Fruit fly (Drosophila melanogaster) whole organism, wandering third instar larva: ENCODE data around the gene CG4020.

Experiments used
- Abd-B ChIP-seq: fragments of >200 bp; optimal IDR thresholded peaks from 2 replicates; lab custom pipeline; 2017; ENCODE audit warnings: missing biosample characterization, missing genetic modification characterization
- CG32264 ChIP-seq: fragments of 200-800 bp; sonication (Bioruptor generic); optimal IDR thresholded peaks from 2 replicates; lab custom pipeline; 2016; ENCODE audit warnings: missing biosample characterization, missing genetic modification characterization
- CG9705 ChIP-seq: fragments of 200-800 bp; sonication (Bioruptor generic); optimal IDR thresholded peaks from 2 replicates; lab custom pipeline; 2018; ENCODE audit warnings: missing biosample characterization, mild to moderate bottlenecking, missing genetic modification characterization
- CrebA ChIP-seq: fragments of 200-800 bp; sonication (Bioruptor generic); optimal IDR thresholded peaks from 2 replicates; lab custom pipeline; 2016; ENCODE audit warnings: missing biosample characterization, mild to moderate bottlenecking, missing genetic modification characterization, borderline replicate concordance
- Dfd ChIP-seq: fragments of >200 bp; optimal IDR thresholded peaks from 2 replicates; lab custom pipeline; 2017; ENCODE audit warnings: missing biosample characterization, missing genetic modification characterization
- Dif ChIP-seq: fragments of 200-275, 200-300 bp; sonication (Bioruptor generic); optimal IDR thresholded peaks from 2 replicates; lab custom pipeline; 2018; ENCODE audit warnings: missing biosample characterization, missing genetic modification characterization; ENCODE audit not compliant: partially characterized antibody
- GATAd ChIP-seq: sonication (Bioruptor generic); optimal IDR thresholded peaks from 2 replicates; lab custom pipeline; 2016; ENCODE audit warnings: missing biosample characterization, missing genetic modification characterization
- HLH106 ChIP-seq: fragments of 200-800 bp; optimal IDR thresholded peaks from 3 replicates; lab custom pipeline; 2019; ENCODE audit warnings: missing biosample characterization, mild to moderate bottlenecking, missing genetic modification characterization, moderate library complexity
- Hnf4 ChIP-seq: fragments of 200-800 bp; sonication (Bioruptor generic); optimal IDR thresholded peaks from 2 replicates; lab custom pipeline; 2016; ENCODE audit warnings: missing biosample characterization, mild to moderate bottlenecking, missing genetic modification characterization
- Hr78 ChIP-seq: fragments of >200 bp; optimal IDR thresholded peaks from 2 replicates; lab custom pipeline; 2017; ENCODE audit warnings: missing biosample characterization, missing genetic modification characterization
- Hr83 ChIP-seq: fragments of 200-300 bp; sonication (Bioruptor generic); optimal IDR thresholded peaks from 2 replicates; lab custom pipeline; 2016; ENCODE audit warnings: missing biosample characterization, mild to moderate bottlenecking, missing genetic modification characterization, moderate library complexity; ENCODE audit not compliant: poor library complexity, severe bottlenecking
- Jra ChIP-seq: sonication (Bioruptor generic); optimal IDR thresholded peaks from 2 replicates; lab custom pipeline; 2016; ENCODE audit warnings: missing biosample characterization, missing genetic modification characterization
- Mio ChIP-seq: sonication (Bioruptor generic); optimal IDR thresholded peaks from 2 replicates; lab custom pipeline; 2016; ENCODE audit warnings: missing biosample characterization, missing genetic modification characterization
- Myc ChIP-seq: fragments of >200 bp; optimal IDR thresholded peaks from 2 replicates; lab custom pipeline; 2017
- N ChIP-seq: fragments of >200 bp; optimal IDR thresholded peaks from 2 replicates; lab custom pipeline; 2018; ENCODE audit warnings: missing biosample characterization, missing external identifiers, missing genetic modification characterization
- OdsH ChIP-seq: fragments of 200-800 bp; sonication (Bioruptor generic); optimal IDR thresholded peaks from 2 replicates; lab custom pipeline; 2016; ENCODE audit warnings: missing biosample characterization, mild to moderate bottlenecking, missing genetic modification characterization
- Rel ChIP-seq, 2 experiments: fragments of 200-800 bp; sonication (Bioruptor generic) in 1 of 2; optimal IDR thresholded peaks; 2 replicates in 1 of 2; 3 replicates in 1 of 2; lab custom pipeline; 2016 to 2019; ENCODE audit warnings: mild to moderate bottlenecking in 2 of 2, missing biosample characterization in 2 of 2, missing genetic modification characterization in 2 of 2, moderate library complexity in 1 of 2
- Sp1 ChIP-seq: fragments of 200-800 bp; sonication (Bioruptor generic); optimal IDR thresholded peaks from 3 replicates; lab custom pipeline; 2019; ENCODE audit warnings: missing biosample characterization, mild to moderate bottlenecking, missing genetic modification characterization, moderate library complexity
- Vsx2 ChIP-seq: fragments of 200-300, 225-300 bp; sonication (Bioruptor generic); optimal IDR thresholded peaks from 2 replicates; lab custom pipeline; 2018; ENCODE audit warnings: missing biosample characterization, missing genetic modification characterization; ENCODE audit not compliant: partially characterized antibody
- br ChIP-seq: fragments of 200-800 bp; sonication (Bioruptor generic); optimal IDR thresholded peaks from 2 replicates; lab custom pipeline; 2016; ENCODE audit warnings: missing biosample characterization, missing genetic modification characterization
- brk ChIP-seq: fragments of 200-800 bp; sonication (Bioruptor generic); optimal IDR thresholded peaks from 2 replicates; lab custom pipeline; 2016; ENCODE audit warnings: missing biosample characterization, mild to moderate bottlenecking, missing genetic modification characterization
- dl ChIP-seq, 2 experiments: fragments of 175-275, 200-275 bp in 1 of 2; fragments of 200-275 bp in 1 of 2; sonication (Bioruptor generic); optimal IDR thresholded peaks; lab custom pipeline; 2018; ENCODE audit warnings: mild to moderate bottlenecking in 2 of 2, missing biosample characterization in 2 of 2, missing genetic modification characterization in 2 of 2, moderate library complexity in 2 of 2; ENCODE audit not compliant: partially characterized antibody in 2 of 2, insufficient read depth in 1 of 2
- dmrt93B ChIP-seq: fragments of 200-800 bp; sonication (Bioruptor generic); optimal IDR thresholded peaks from 2 replicates; lab custom pipeline; 2018; ENCODE audit warnings: missing biosample characterization, mild to moderate bottlenecking, missing genetic modification characterization
- dsf ChIP-seq: sonication (Bioruptor generic); optimal IDR thresholded peaks from 2 replicates; lab custom pipeline; 2016; ENCODE audit warnings: missing biosample characterization, missing genetic modification characterization, borderline replicate concordance
- ey ChIP-seq: fragments of 200-800 bp; sonication (Bioruptor generic); optimal IDR thresholded peaks from 2 replicates; lab custom pipeline; 2016; ENCODE audit warnings: missing biosample characterization, missing genetic modification characterization
- foxo ChIP-seq, 2 experiments: fragments of 200-800 bp; sonication (Bioruptor generic); optimal IDR thresholded peaks; 2 replicates in 1 of 2; 3 replicates in 1 of 2; lab custom pipeline; 2016 to 2017; ENCODE audit warnings: missing biosample characterization in 2 of 2, missing genetic modification characterization in 2 of 2
- fru ChIP-seq: fragments of 200-800 bp; sonication (Bioruptor generic); optimal IDR thresholded peaks from 3 replicates; lab custom pipeline; 2016; ENCODE audit warnings: missing biosample characterization, mild to moderate bottlenecking, missing genetic modification characterization
- h ChIP-seq: fragments of 200-800 bp; sonication (Bioruptor generic); optimal IDR thresholded peaks from 3 replicates; lab custom pipeline; 2016; ENCODE audit warnings: missing biosample characterization, mild to moderate bottlenecking, missing genetic modification characterization
- jim ChIP-seq: fragments of 175-275, 200-325 bp; sonication (Bioruptor generic); optimal IDR thresholded peaks from 2 replicates; lab custom pipeline; 2016; ENCODE audit warnings: missing biosample characterization, mild to moderate bottlenecking, missing genetic modification characterization
- lola ChIP-seq: fragments of >200 bp; optimal IDR thresholded peaks from 2 replicates; lab custom pipeline; 2017; ENCODE audit warnings: missing biosample characterization, missing genetic modification characterization
- pan ChIP-seq: fragments of >200 bp; optimal IDR thresholded peaks from 2 replicates; lab custom pipeline; 2017
- psq ChIP-seq: fragments of 200-800 bp; sonication (Bioruptor generic); optimal IDR thresholded peaks from 3 replicates; lab custom pipeline; 2017; ENCODE audit warnings: missing biosample characterization, mild to moderate bottlenecking, missing genetic modification characterization, moderate library complexity
- rgr ChIP-seq: fragments of 200-800 bp; sonication (Bioruptor generic); optimal IDR thresholded peaks from 3 replicates; lab custom pipeline; 2016; ENCODE audit warnings: missing biosample characterization, mild to moderate bottlenecking, missing genetic modification characterization
- sage ChIP-seq: fragments of 200-800 bp; sonication (Bioruptor generic); optimal IDR thresholded peaks from 2 replicates; lab custom pipeline; 2016; ENCODE audit warnings: missing biosample characterization, mild to moderate bottlenecking, missing genetic modification characterization
- sv ChIP-seq: fragments of 200-800 bp; sonication (Bioruptor generic); optimal IDR thresholded peaks from 3 replicates; lab custom pipeline; 2016; ENCODE audit warnings: missing biosample characterization, missing genetic modification characterization
- tai ChIP-seq: sonication (Bioruptor generic); optimal IDR thresholded peaks from 2 replicates; lab custom pipeline; 2016; ENCODE audit warnings: missing biosample characterization, missing genetic modification characterization
- usp ChIP-seq: fragments of >200 bp; optimal IDR thresholded peaks from 2 replicates; lab custom pipeline; 2017; ENCODE audit warnings: missing biosample characterization, missing genetic modification characterization
- woc ChIP-seq: sonication (Bioruptor generic); optimal IDR thresholded peaks from 2 replicates; lab custom pipeline; 2016; ENCODE audit warnings: missing biosample characterization, mild to moderate bottlenecking, missing genetic modification characterization

The CG4020 gene

dm6 chrX:5888260-5888659 is 17.3 kb upstream of the CG4020 start:
- TF ChIP-seq Sp1 (GFP tag; lab: Kevin White, UChicago) (peak; percentile 26), woc (peak; percentile 15), Vsx2 (GFP tag; lab: Kevin White, UChicago) (no peak), HLH106 (tag; lab: Kevin White, UChicago) (peak; percentile 36), h (GFP tag; lab: Kevin White, UChicago) (peak; percentile 31), foxo (GFP tag; optimal IDR thresholded peaks at IDR 0.05; lab: Kevin White, UChicago) (peak in 1 of 2 experiments; percentile 2), fru (GFP tag; lab: Kevin White, UChicago) (peak; percentile 33), Hnf4 (no peak)

dm6 chrX:5888933-5889332 is 16.6 kb upstream of the CG4020 start:
- TF ChIP-seq OdsH (peak; percentile 20), N (no peak), jim (GFP tag; lab: Kevin White, UChicago) (no peak), psq (GFP tag; lab: Kevin White, UChicago) (no peak), foxo (GFP tag; optimal IDR thresholded peaks at IDR 0.05; lab: Kevin White, UChicago) (peak in 1 of 2 experiments; percentile 49), h (GFP tag; lab: Kevin White, UChicago) (peak; percentile 18), Hnf4 (peak; percentile 29), woc (peak; percentile 49), pan (no peak), sage (GFP tag; lab: Kevin White, UChicago) (no peak), Dif (GFP tag; lab: Kevin White, UChicago) (no peak), ey (GFP tag; lab: Kevin White, UChicago) (peak; percentile 47), Sp1 (GFP tag; lab: Kevin White, UChicago) (peak; percentile 14), HLH106 (tag; lab: Kevin White, UChicago) (peak; percentile 17), br (GFP tag; lab: Kevin White, UChicago) (no peak), sv (GFP tag; lab: Kevin White, UChicago) (no peak), dmrt93B (no peak), fru (GFP tag; lab: Kevin White, UChicago) (peak; percentile 51), rgr (peak; percentile 46)

DNA sequence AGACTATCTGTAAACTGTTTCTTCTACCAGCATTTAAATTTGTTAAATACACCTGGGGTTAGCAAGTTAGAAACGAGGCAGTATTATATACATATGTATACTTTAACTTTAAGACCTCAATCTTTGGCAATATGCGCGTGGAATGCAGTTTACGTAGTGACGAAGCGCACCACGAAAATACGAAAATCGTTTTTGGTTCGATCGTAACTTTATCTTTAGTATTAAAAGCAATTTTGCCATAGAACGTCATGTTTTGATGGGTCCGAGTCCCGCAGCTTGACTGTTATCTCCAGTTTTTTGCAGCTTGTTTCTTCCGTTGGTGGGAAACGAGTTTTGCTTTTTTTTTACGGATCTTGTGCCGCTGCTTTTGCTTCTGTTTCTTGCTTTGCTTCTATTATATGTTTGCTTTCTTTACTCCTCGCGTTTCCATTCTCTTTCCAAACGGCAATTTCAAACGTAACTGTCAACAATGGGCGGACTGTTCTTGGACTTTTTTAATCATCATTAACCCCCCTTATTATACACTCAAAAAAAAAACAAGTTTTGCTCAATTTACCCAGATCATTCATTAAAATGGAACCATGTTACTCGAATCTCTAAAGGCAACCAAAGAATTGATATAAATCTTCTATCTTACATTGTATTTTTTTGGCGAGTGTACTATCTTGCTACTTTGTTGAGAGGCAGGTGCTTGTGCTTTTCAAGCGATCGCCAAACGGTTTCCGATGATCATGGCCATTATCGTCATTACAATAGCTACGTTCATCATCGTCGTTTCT is 13.7 kb upstream of the CG4020 start:
- no peak for TF ChIP-seq Jra
- TF ChIP-seq Dif (GFP tag; lab: Kevin White, UChicago): no peak
- no peak for TF ChIP-seq Rel (GFP tag; optimal IDR thresholded peaks at IDR 0.05; lab: Kevin White, UChicago)
- no peak for TF ChIP-seq Rel (tag; optimal IDR thresholded peaks at IDR 0.05; lab: Kevin White, UChicago)
- TF ChIP-seq HLH106 (tag; lab: Kevin White, UChicago): peak; percentile 49
- TF ChIP-seq Sp1 (GFP tag; lab: Kevin White, UChicago): peak; percentile 29
- no peak for TF ChIP-seq lola
- TF ChIP-seq sv (GFP tag; lab: Kevin White, UChicago): no peak
- peak; percentile 10 for TF ChIP-seq CG32264 (GFP tag; lab: Kevin White, UChicago)
- TF ChIP-seq dl (GFP tag; optimal IDR thresholded peaks at IDR 0.05; lab: Kevin White, UChicago; ENCODE audit: insufficient read depth in 1 of 2, partially characterized antibody in 2 of 2): no peak
- TF ChIP-seq Vsx2 (GFP tag; lab: Kevin White, UChicago): no peak
- peak; percentile 58 for TF ChIP-seq Hnf4
- no peak for TF ChIP-seq dmrt93B
- peak; percentile 57 for TF ChIP-seq fru (GFP tag; lab: Kevin White, UChicago)
- peak; percentile 46 for TF ChIP-seq brk
- TF ChIP-seq woc: peak; percentile 59
- peak; percentile 85 for TF ChIP-seq h (GFP tag; lab: Kevin White, UChicago)
- peak; percentile 8 for TF ChIP-seq CrebA
- no peak for TF ChIP-seq GATAd (GFP tag; lab: Kevin White, UChicago)
- peak; percentile 63 to 71 for TF ChIP-seq foxo (GFP tag; optimal IDR thresholded peaks at IDR 0.05; lab: Kevin White, UChicago)
- no peak for TF ChIP-seq Abd-B (GFP tag; lab: Kevin White, UChicago)
- peak; percentile 3 for TF ChIP-seq CG9705 (GFP tag; lab: Kevin White, UChicago)
- TF ChIP-seq OdsH: peak; percentile 65
- peak; percentile 79 for TF ChIP-seq rgr
- peak; percentile 49 for TF ChIP-seq tai (GFP tag; lab: Kevin White, UChicago)
- TF ChIP-seq usp (GFP tag; lab: Kevin White, UChicago): no peak
- no peak for TF ChIP-seq dsf (GFP tag; lab: Kevin White, UChicago)
- TF ChIP-seq sage (GFP tag; lab: Kevin White, UChicago): no peak
- TF ChIP-seq Myc (lab: Kevin White, UChicago): no peak
- no peak for TF ChIP-seq Mio (GFP tag; lab: Kevin White, UChicago)
- TF ChIP-seq br (GFP tag; lab: Kevin White, UChicago): peak; percentile 67
- TF ChIP-seq Hr83 (GFP tag; lab: Kevin White, UChicago): no peak
- no peak for TF ChIP-seq N
- TF ChIP-seq jim (GFP tag; lab: Kevin White, UChicago): no peak
- TF ChIP-seq Dfd (GFP tag; lab: Kevin White, UChicago): no peak
- peak; percentile 71 for TF ChIP-seq ey (GFP tag; lab: Kevin White, UChicago)
- peak; percentile 84 for TF ChIP-seq psq (GFP tag; lab: Kevin White, UChicago)
- no peak for TF ChIP-seq Hr78 (GFP tag; lab: Kevin White, UChicago)
